Fruit fly (Drosophila melanogaster) whole organism, pupa: ENCODE results near the gene CG5342.
A peak's percentile ranks its signal among the peaks of the same experiment; 100 is the strongest.

Experiments used
- CG10348 ChIP-seq: fragments of 200-800 bp; sonication (Bioruptor generic); IDR thresholded peaks from 2 replicates; pipeline ENCODE4 v1.3.6; 2022; ENCODE audit warnings: missing biosample characterization, missing genetic modification characterization
- CG12605 ChIP-seq: fragments of 200-800 bp; sonication (Bioruptor generic); IDR thresholded peaks from 2 replicates; pipeline ENCODE4 v1.3.6; 2022; ENCODE audit warnings: missing biosample characterization, missing genetic modification characterization
- CG13204 ChIP-seq: fragments of 200-800 bp; sonication (Bioruptor generic); optimal IDR thresholded peaks from 2 replicates; lab custom pipeline; 2018; ENCODE audit warnings: missing biosample characterization, mild to moderate bottlenecking, missing genetic modification characterization, moderate library complexity
- CG14655 ChIP-seq: fragments of 200-800 bp; sonication (Bioruptor generic); optimal IDR thresholded peaks from 3 replicates; lab custom pipeline; 2017; ENCODE audit warnings: mild to moderate bottlenecking, missing biosample characterization, missing genetic modification reagents, missing genetic modification characterization
- CG15710 ChIP-seq: fragments of 200-800 bp; sonication (Bioruptor generic); optimal IDR thresholded peaks from 2 replicates; lab custom pipeline; 2018; ENCODE audit warnings: missing biosample characterization, mild to moderate bottlenecking, missing genetic modification characterization, moderate library complexity
- CG17806 ChIP-seq: fragments of 200-800 bp; sonication (Bioruptor generic); optimal IDR thresholded peaks from 2 replicates; lab custom pipeline; 2018; ENCODE audit warnings: missing biosample characterization, mild to moderate bottlenecking, missing genetic modification characterization, moderate library complexity
- CG32121 ChIP-seq: fragments of 200-800 bp; sonication (Bioruptor generic); IDR thresholded peaks from 2 replicates; pipeline ENCODE4 v1.3.6; 2022; ENCODE audit warnings: missing biosample characterization, missing genetic modification characterization
- CG34367 ChIP-seq: fragments of 200-800 bp; sonication (Bioruptor generic); optimal IDR thresholded peaks from 2 replicates; lab custom pipeline; 2018; ENCODE audit warnings: missing biosample characterization, mild to moderate bottlenecking, missing genetic modification characterization
- CG4496 ChIP-seq: fragments of 200-800 bp; sonication (Bioruptor generic); IDR thresholded peaks from 3 replicates; pipeline ENCODE4 v1.3.6; 2022; ENCODE audit warnings: missing biosample characterization, missing genetic modification characterization
- CG8159 ChIP-seq: fragments of 200-800 bp; sonication (Bioruptor generic); optimal IDR thresholded peaks from 3 replicates; lab custom pipeline; 2018; ENCODE audit warnings: missing biosample characterization, mild to moderate bottlenecking, missing genetic modification characterization, moderate library complexity
- CG8301 ChIP-seq: fragments of 200-800 bp; sonication (Bioruptor generic); optimal IDR thresholded peaks from 2 replicates; lab custom pipeline; 2018; ENCODE audit warnings: missing biosample characterization, mild to moderate bottlenecking, missing genetic modification characterization
- CG9948 ChIP-seq: fragments of 200-800 bp; sonication (Bioruptor generic); optimal IDR thresholded peaks from 2 replicates; lab custom pipeline; 2018; ENCODE audit warnings: missing biosample characterization, mild to moderate bottlenecking, missing genetic modification characterization, moderate library complexity
- D1 ChIP-seq: fragments of 200-800 bp; sonication (Bioruptor generic); optimal IDR thresholded peaks from 2 replicates; lab custom pipeline; 2018; ENCODE audit warnings: missing biosample characterization, mild to moderate bottlenecking, missing genetic modification characterization, moderate library complexity
- EcR ChIP-seq: fragments of 200-800 bp; sonication (Bioruptor generic); optimal IDR thresholded peaks from 3 replicates; lab custom pipeline; 2019; ENCODE audit warnings: missing biosample characterization, missing genetic modification characterization, mild to moderate bottlenecking, moderate library complexity, missing genetic modification reagents
- Ets98B ChIP-seq: fragments of 200-800 bp; sonication (Bioruptor generic); IDR thresholded peaks from 2 replicates; pipeline ENCODE4 v1.3.6; 2022; ENCODE audit warnings: missing biosample characterization, missing genetic modification characterization
- Pif1A ChIP-seq: fragments of 200-800 bp; sonication (Bioruptor generic); optimal IDR thresholded peaks from 3 replicates; lab custom pipeline; 2016; ENCODE audit warnings: missing biosample characterization, missing genetic modification characterization
- Pif1B ChIP-seq: fragments of 200-800 bp; sonication (Bioruptor generic); optimal IDR thresholded peaks from 3 replicates; lab custom pipeline; 2016; ENCODE audit warnings: missing biosample characterization, missing genetic modification characterization
- Snoo ChIP-seq: fragments of 200-800 bp; sonication (Bioruptor generic); optimal IDR thresholded peaks from 3 replicates; lab custom pipeline; 2017; ENCODE audit warnings: missing biosample characterization, mild to moderate bottlenecking, missing genetic modification characterization, inconsistent platforms
- fd96Ca ChIP-seq: fragments of 200-800 bp; sonication (Bioruptor generic); IDR thresholded peaks from 3 replicates; pipeline ENCODE4 v1.3.6; 2022; ENCODE audit warnings: missing biosample characterization, missing genetic modification characterization
- gl ChIP-seq: fragments of 200-800 bp; sonication (Bioruptor generic); optimal IDR thresholded peaks from 2 replicates; lab custom pipeline; 2018; ENCODE audit warnings: missing biosample characterization, mild to moderate bottlenecking, missing genetic modification characterization
- rn ChIP-seq: fragments of 200-800 bp; sonication (Bioruptor generic); IDR thresholded peaks from 2 replicates; pipeline ENCODE4 v1.3.6; 2022; ENCODE audit warnings: missing biosample characterization, missing genetic modification characterization

Gene CG5342

DNA sequence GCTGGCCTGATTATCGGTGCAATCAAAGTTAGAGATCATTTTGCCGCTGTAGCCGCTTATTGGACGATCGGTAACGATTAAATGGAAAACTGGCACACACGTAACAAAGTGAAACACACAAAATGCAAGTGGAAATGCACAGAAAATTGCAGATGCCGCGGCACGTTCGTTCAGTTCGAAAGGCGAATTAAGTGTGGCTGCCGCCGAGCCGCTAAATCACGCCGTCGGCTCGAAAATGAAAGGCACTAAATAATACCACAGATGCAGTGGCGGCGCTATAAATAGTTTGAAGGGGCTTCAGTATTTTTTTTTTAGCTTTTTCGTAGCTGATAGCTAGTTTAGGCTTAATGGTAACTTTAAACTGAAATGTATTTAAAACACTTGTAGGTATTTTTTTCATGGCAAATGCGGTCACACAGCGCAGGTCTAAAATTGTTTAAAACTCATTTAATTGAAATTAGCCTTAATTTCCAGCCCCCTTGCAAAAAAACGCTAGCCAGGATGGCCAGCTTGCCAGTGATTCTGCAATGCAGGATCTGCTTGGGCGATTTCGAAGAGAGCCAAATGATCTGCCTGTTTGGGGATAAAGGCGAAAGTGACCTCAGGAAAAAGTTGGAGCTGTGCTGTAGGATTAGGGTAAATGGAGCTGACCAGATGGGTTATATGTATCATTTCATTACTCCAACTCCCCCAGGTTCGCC is 41.2 kb downstream of the CG5342 start, which contains the start of the genes Jupiter and CG14710:
Jupiter (minus strand) TSS at position 198 of the 701 bp plus-strand sequence.
CG14710 (plus strand) TSS at position 382 of the 701 bp plus-strand sequence.
- TF ChIP-seq CG12605 = no peak
- TF ChIP-seq CG8159 (tag; lab: Kevin White, UChicago) = peak; percentile 41
- no peak for TF ChIP-seq CG10348 (GFP tag; lab: Robert Waterston, UW)
- TF ChIP-seq gl (tag; lab: Kevin White, UChicago) = peak; percentile 31
- TF ChIP-seq Pif1A (GFP tag; lab: Kevin White, UChicago) = no peak
- TF ChIP-seq CG32121 = peak; percentile 57; the same call in 1 of the 2 replicates
- no peak for TF ChIP-seq D1 (tag; lab: Kevin White, UChicago)
- peak; percentile 35 for TF ChIP-seq CG15710 (tag; lab: Kevin White, UChicago)
- TF ChIP-seq EcR = peak; percentile 42
- peak; percentile 58 for TF ChIP-seq CG4496
- peak; percentile 44; the same call in 1 of the 2 replicates for TF ChIP-seq rn
- TF ChIP-seq Snoo (tag; lab: Kevin White, UChicago) = peak; percentile 37
- peak; percentile 51; the same call in 2 of the 3 replicates for TF ChIP-seq fd96Ca
- no peak for TF ChIP-seq CG13204 (GFP tag; lab: Kevin White, UChicago)
- no peak for TF ChIP-seq Pif1B (GFP tag; lab: Kevin White, UChicago)
- TF ChIP-seq Ets98B (GFP tag; lab: Robert Waterston, UW) = peak; percentile 61; the same call in 1 of the 2 replicates
- TF ChIP-seq CG8301 (tag; lab: Kevin White, UChicago) = no peak
- TF ChIP-seq CG14655 (GFP tag; lab: Kevin White, UChicago) = no peak
- no peak for TF ChIP-seq CG34367 (tag; lab: Kevin White, UChicago)
- peak; percentile 39 for TF ChIP-seq CG17806 (tag; lab: Kevin White, UChicago)
- no peak for TF ChIP-seq CG9948 (tag; lab: Kevin White, UChicago)

dm6 chr3R:11623025-11623424 is 44.4 kb downstream of the CG5342 start, which contains the start of gene CG14711:
CG14711 (plus strand) TSS chr3R:11623339.
- TF ChIP-seq CG32121 (peak; percentile 78), CG12605 (no peak), Snoo (tag; lab: Kevin White, UChicago) (peak; percentile 70), Pif1B (GFP tag; lab: Kevin White, UChicago) (no peak), CG34367 (tag; lab: Kevin White, UChicago) (peak; percentile 61), D1 (tag; lab: Kevin White, UChicago) (no peak), Ets98B (GFP tag; lab: Robert Waterston, UW) (peak; percentile 77), CG8301 (tag; lab: Kevin White, UChicago) (no peak), CG17806 (tag; lab: Kevin White, UChicago) (peak; percentile 70), EcR (no peak), CG4496 (peak; percentile 79; the same call in 2 of the 3 replicates), gl (tag; lab: Kevin White, UChicago) (peak; percentile 31), fd96Ca (no peak), CG14655 (GFP tag; lab: Kevin White, UChicago) (no peak), Pif1A (GFP tag; lab: Kevin White, UChicago) (no peak), CG15710 (tag; lab: Kevin White, UChicago) (peak; percentile 75), CG10348 (GFP tag; lab: Robert Waterston, UW) (no peak), CG13204 (GFP tag; lab: Kevin White, UChicago) (no peak), CG9948 (tag; lab: Kevin White, UChicago) (peak; percentile 58), rn (peak; percentile 36), CG8159 (tag; lab: Kevin White, UChicago) (no peak)
- TF ChIP-seq, all 21 proteins: peak for 10

DNA sequence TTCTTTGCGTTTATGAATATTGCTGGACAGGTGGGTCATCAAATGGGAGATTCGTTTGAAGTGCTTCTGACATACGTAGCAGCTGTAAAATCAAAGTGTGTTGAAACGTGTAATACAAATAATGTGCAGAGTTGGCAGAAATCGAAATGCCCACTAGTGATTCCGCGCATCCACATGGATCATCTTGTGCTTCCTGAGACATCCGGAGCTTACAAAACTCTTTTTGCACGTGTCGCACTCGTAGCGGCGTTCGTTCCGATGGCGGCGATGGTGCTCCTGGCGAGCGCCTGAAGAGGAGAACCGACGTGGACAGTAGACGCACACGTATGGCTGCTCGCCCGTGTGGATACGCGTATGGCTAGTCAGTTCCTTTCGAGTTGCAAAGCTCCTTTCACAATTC is 46.9 kb downstream of the CG5342 start, which contains the start of gene Zaf1:
Zaf1 (minus strand) TSS at position 101 of the 400 bp plus-strand sequence.
- TF ChIP-seq rn (no peak), fd96Ca (no peak), Ets98B (GFP tag; lab: Robert Waterston, UW) (no peak), EcR (no peak), CG14655 (GFP tag; lab: Kevin White, UChicago) (no peak), CG32121 (no peak), D1 (tag; lab: Kevin White, UChicago) (no peak), CG34367 (tag; lab: Kevin White, UChicago) (no peak), CG15710 (tag; lab: Kevin White, UChicago) (no peak), Pif1B (GFP tag; lab: Kevin White, UChicago) (no peak), CG10348 (GFP tag; lab: Robert Waterston, UW) (no peak), Pif1A (GFP tag; lab: Kevin White, UChicago) (no peak), gl (tag; lab: Kevin White, UChicago) (no peak), CG12605 (no peak), CG9948 (tag; lab: Kevin White, UChicago) (no peak), CG8301 (tag; lab: Kevin White, UChicago) (no peak)

dm6 chr3R:11626571-11626970 is 47.9 kb downstream of the CG5342 start, which contains the start of the genes CG6813 and CG18764:
CG6813 (minus strand) TSS chr3R:11626638.
CG18764 (plus strand) TSS chr3R:11626889.
- TF ChIP-seq gl (tag; lab: Kevin White, UChicago) (no peak), EcR (no peak), Ets98B (GFP tag; lab: Robert Waterston, UW) (no peak), CG32121 (no peak), CG12605 (no peak), CG34367 (tag; lab: Kevin White, UChicago) (no peak), CG4496 (no peak), CG8159 (tag; lab: Kevin White, UChicago) (no peak), CG15710 (tag; lab: Kevin White, UChicago) (no peak)
